Worm (Caenorhabditis elegans) whole organism, late embryonic: ENCODE results near the gene Y54G11A.4.
A peak's percentile ranks its signal among the peaks of the same experiment; 100 is the strongest.
"Not testable (repeated sequence)": the region's sequence is repeated elsewhere in the genome, so short reads cannot be mapped to it uniquely, and the experiment has no call there.

ENCODE experiments used
- K09A11.1 ChIP-seq: sonication (generic microtip); optimal IDR thresholded peaks from 2 replicates; lab custom pipeline; 2017; ENCODE audit warnings: antibody characterized with exemption, mild to moderate bottlenecking, missing genetic modification characterization, missing compliant biosample characterization; ENCODE audit not compliant: insufficient read depth
- ahr-1 ChIP-seq: sonication (generic microtip); optimal IDR thresholded peaks from 2 replicates; lab custom pipeline; 2016; ENCODE audit warnings: missing genetic modification characterization, missing compliant biosample characterization
- ceh-14 ChIP-seq: sonication (generic microtip); optimal IDR thresholded peaks from 2 replicates; lab custom pipeline; 2016; ENCODE audit warnings: missing genotype, missing genetic modification characterization, missing compliant biosample characterization
- ceh-2 ChIP-seq: sonication (generic microtip); optimal IDR thresholded peaks from 2 replicates; lab custom pipeline; 2016; ENCODE audit warnings: missing genotype, missing genetic modification characterization, missing compliant biosample characterization
- ceh-24 ChIP-seq: sonication (generic microtip); optimal IDR thresholded peaks from 2 replicates; lab custom pipeline; 2016; ENCODE audit warnings: mild to moderate bottlenecking, missing genetic modification characterization, missing compliant biosample characterization
- ceh-31 ChIP-seq: sonication (generic microtip); optimal IDR thresholded peaks from 2 replicates; lab custom pipeline; 2016; ENCODE audit warnings: missing genetic modification characterization, missing compliant biosample characterization
- ceh-34 ChIP-seq: sonication (generic microtip); optimal IDR thresholded peaks from 2 replicates; lab custom pipeline; 2016; ENCODE audit warnings: mild to moderate bottlenecking, missing genetic modification characterization, missing compliant biosample characterization
- che-1 ChIP-seq: sonication (generic microtip); optimal IDR thresholded peaks from 2 replicates; lab custom pipeline; 2016; ENCODE audit warnings: mild to moderate bottlenecking, missing genetic modification characterization, missing compliant biosample characterization
- dmd-4 ChIP-seq: sonication (generic microtip); optimal IDR thresholded peaks from 2 replicates; lab custom pipeline; 2016; ENCODE audit warnings: borderline replicate concordance, missing genetic modification characterization, missing compliant biosample characterization
- eyg-1 ChIP-seq: sonication (generic microtip); optimal IDR thresholded peaks from 2 replicates; lab custom pipeline; 2016; ENCODE audit warnings: missing genotype, missing genetic modification characterization, missing compliant biosample characterization
- fkh-10 ChIP-seq: fragments of 150-350 bp; optimal IDR thresholded peaks from 2 replicates; lab custom pipeline; 2014; ENCODE audit warnings: missing biosample characterization, missing genetic modification reagents, missing genetic modification characterization
- hlh-30 ChIP-seq: sonication (generic microtip); optimal IDR thresholded peaks from 2 replicates; lab custom pipeline; 2017; ENCODE audit warnings: antibody characterized with exemption, missing genetic modification characterization, missing compliant biosample characterization; ENCODE audit not compliant: insufficient read depth
- hlh-6 ChIP-seq: sonication (generic microtip); optimal IDR thresholded peaks from 2 replicates; lab custom pipeline; 2016; ENCODE audit warnings: missing genotype, missing genetic modification characterization, missing compliant biosample characterization
- hlh-8 ChIP-seq: sonication (generic microtip); optimal IDR thresholded peaks from 2 replicates; lab custom pipeline; 2016; ENCODE audit warnings: missing genotype, missing genetic modification characterization, missing compliant biosample characterization
- lin-11 ChIP-seq: fragments of 200-800 bp; sonication (Bioruptor generic); optimal IDR thresholded peaks from 2 replicates; lab custom pipeline; 2018; ENCODE audit warnings: mild to moderate bottlenecking, missing genetic modification characterization, missing compliant biosample characterization
- nhr-11 ChIP-seq: fragments of 150-350 bp; optimal IDR thresholded peaks from 2 replicates; lab custom pipeline; 2014; ENCODE audit warnings: missing biosample characterization, missing genetic modification characterization
- nhr-232 ChIP-seq: sonication (generic microtip); optimal IDR thresholded peaks from 2 replicates; lab custom pipeline; 2016; ENCODE audit warnings: missing genetic modification characterization, missing compliant biosample characterization
- pha-4 ChIP-seq: fragments of 150-350 bp; optimal IDR thresholded peaks from 2 replicates; lab custom pipeline; 2018; ENCODE audit warnings: missing biosample characterization, missing genetic modification reagents, missing genetic modification characterization
- tbx-7 ChIP-seq: sonication (generic microtip); optimal IDR thresholded peaks from 2 replicates; lab custom pipeline; 2016; ENCODE audit warnings: missing genotype, missing genetic modification characterization, missing compliant biosample characterization
- unc-42 ChIP-seq: sonication (generic microtip); optimal IDR thresholded peaks from 2 replicates; lab custom pipeline; 2016; ENCODE audit warnings: missing genotype, missing genetic modification characterization, missing compliant biosample characterization
- ztf-16 ChIP-seq: sonication (generic microtip); optimal IDR thresholded peaks from 2 replicates; lab custom pipeline; 2017; ENCODE audit warnings: missing genetic modification characterization, missing compliant biosample characterization

Gene Y54G11A.4

ce11 chrII:14319227-14319626 lies 26.6 kb downstream of the Y54G11A.4 start:
- TF ChIP-seq ceh-31 (tag; lab: Kevin White, UChicago), result no peak
- TF ChIP-seq dmd-4, result no peak
- no peak for TF ChIP-seq lin-11 (tag; lab: Kevin White, UChicago)
- TF ChIP-seq eyg-1, result no peak
- no peak for TF ChIP-seq hlh-30 (tag; lab: Kevin White, UChicago)
- TF ChIP-seq K09A11.1, result no peak
- no peak for TF ChIP-seq ceh-24
- TF ChIP-seq hlh-6 (tag; lab: Kevin White, UChicago), result no peak
- no peak for TF ChIP-seq ceh-2 (tag; lab: Kevin White, UChicago)
- TF ChIP-seq tbx-7 (tag; lab: Kevin White, UChicago), result no peak
- no peak for TF ChIP-seq ztf-16 (tag; lab: Kevin White, UChicago)
- no peak for TF ChIP-seq nhr-11 (tag; lab: Kevin White, UChicago)
- TF ChIP-seq nhr-232, result no peak
- no peak for TF ChIP-seq hlh-8 (tag; lab: Kevin White, UChicago)
- no peak for TF ChIP-seq che-1 (tag; lab: Kevin White, UChicago)
- no peak for TF ChIP-seq ceh-34 (tag; lab: Kevin White, UChicago)
- TF ChIP-seq fkh-10 (GFP tag; lab: Kevin White, UChicago), result no peak

- peak; percentile 10 for TF ChIP-seq unc-42 (tag; lab: Kevin White, UChicago)
- no peak for TF ChIP-seq hlh-8 (tag; lab: Kevin White, UChicago)
- TF ChIP-seq hlh-6 (tag; lab: Kevin White, UChicago), result no peak
- TF ChIP-seq ahr-1 (tag; lab: Kevin White, UChicago), result no peak
- TF ChIP-seq ceh-14 (tag; lab: Kevin White, UChicago), result peak; percentile 83
- TF ChIP-seq, all 69 proteins: peak for 2
Observed at ce11 chrII:14321225-14321624, 28.6 kb downstream of the Y54G11A.4 start.

ce11 chrII:14344166-14344565 lies 51.5 kb downstream of the Y54G11A.4 start, which contains the start of gene ddl-3:
Gene ddl-3, minus strand, starts transcription at chrII:14344454.
- not testable (repeated sequence) for TF ChIP-seq pha-4 (tag; lab: Kevin White, UChicago); nhr-232; K09A11.1
